Fruit fly (Drosophila melanogaster) S2 (cell line): ENCODE measurements around the gene Mipp1.

Experiments used
- CG8478 ChIP-seq: fragments of >200 bp; optimal IDR thresholded peaks from 2 replicates; lab custom pipeline; 2018
- CTCF ChIP-seq, 2 experiments: fragments of >200 bp; optimal IDR thresholded peaks; 2 replicates each; lab custom pipeline; 2018

- TF ChIP-seq CTCF (optimal IDR thresholded peaks at IDR 0.05; lab: Kevin White, UChicago) (peak in 1 of 2 experiments; percentile 7), CG8478 (no peak)
Measured at dm6 chr3L:16574307-16574946, 1.3 kb upstream of the Mipp1 start, which contains the start of gene mbf1.
